Worm (Caenorhabditis elegans) whole organism, mixed stage, embryonic: ENCODE measurements around the gene sand-1.
A peak's percentile ranks its signal among the peaks of the same experiment; 100 is the strongest.

Experiments
- M03D4.4 ChIP-seq: sonication (generic microtip); optimal IDR thresholded peaks from 2 replicates; lab custom pipeline; 2017; ENCODE audit warnings: mild to moderate bottlenecking, missing genetic modification characterization, missing compliant biosample characterization
- bed-3 ChIP-seq: fragments of 200-800 bp; sonication (Bioruptor generic); optimal IDR thresholded peaks from 3 replicates; lab custom pipeline; 2018; ENCODE audit warnings: mild to moderate bottlenecking, missing genetic modification characterization, moderate library complexity, missing compliant biosample characterization
- blmp-1 ChIP-seq: fragments of 150-350 bp; optimal IDR thresholded peaks from 2 replicates; lab custom pipeline; 2014; ENCODE audit warnings: missing biosample characterization, missing genetic modification characterization
- ceh-39 ChIP-seq: fragments of 150-350 bp; optimal IDR thresholded peaks from 2 replicates; lab custom pipeline; 2014; ENCODE audit warnings: missing biosample characterization, missing genetic modification characterization
- ceh-43 ChIP-seq: fragments of 200-800 bp; sonication (Bioruptor generic); optimal IDR thresholded peaks from 2 replicates; lab custom pipeline; 2018; ENCODE audit warnings: mild to moderate bottlenecking, missing genetic modification characterization, moderate library complexity, missing compliant biosample characterization
- ceh-83 ChIP-seq: fragments of 200-800 bp; sonication (Bioruptor generic); optimal IDR thresholded peaks from 2 replicates; lab custom pipeline; 2018; ENCODE audit warnings: mild to moderate bottlenecking, missing genetic modification characterization, missing compliant biosample characterization
- ces-1 ChIP-seq: fragments of 150-350 bp; optimal IDR thresholded peaks from 2 replicates; lab custom pipeline; 2014; ENCODE audit warnings: missing biosample characterization, missing genetic modification reagents, missing genetic modification characterization
- cnd-1 ChIP-seq: fragments of 200-800 bp; sonication (Bioruptor generic); optimal IDR thresholded peaks from 2 replicates; lab custom pipeline; 2018; ENCODE audit warnings: mild to moderate bottlenecking, missing genetic modification characterization, missing compliant biosample characterization
- drap-1 ChIP-seq: fragments of 200-800 bp; sonication (Bioruptor generic); optimal IDR thresholded peaks from 3 replicates; lab custom pipeline; 2018; ENCODE audit warnings: mild to moderate bottlenecking, missing genetic modification characterization, missing compliant biosample characterization
- elt-1 ChIP-seq: sonication (generic microtip); optimal IDR thresholded peaks from 2 replicates; lab custom pipeline; 2017; ENCODE audit warnings: missing genetic modification characterization, mild to moderate bottlenecking, missing compliant biosample characterization, antibody characterized with exemption, moderate library complexity, borderline replicate concordance; ENCODE audit not compliant: insufficient read depth
- elt-3 ChIP-seq: fragments of 150-350 bp; optimal IDR thresholded peaks from 2 replicates; lab custom pipeline; 2014; ENCODE audit warnings: missing biosample characterization, missing genetic modification characterization
- flh-1 ChIP-seq: fragments of 200-800 bp; sonication (Bioruptor generic); optimal IDR thresholded peaks from 2 replicates; lab custom pipeline; 2018; ENCODE audit warnings: mild to moderate bottlenecking, missing genetic modification characterization, moderate library complexity, missing compliant biosample characterization
- ham-2 ChIP-seq: fragments of 200-800 bp; sonication (Bioruptor generic); optimal IDR thresholded peaks from 2 replicates; lab custom pipeline; 2018; ENCODE audit warnings: mild to moderate bottlenecking, missing genetic modification characterization, missing compliant biosample characterization
- hlh-1 ChIP-seq: fragments of 150-350 bp; optimal IDR thresholded peaks from 2 replicates; lab custom pipeline; 2014; ENCODE audit warnings: missing biosample characterization, missing genetic modification reagents, missing genetic modification characterization
- lin-13 ChIP-seq: fragments of 150-350 bp; optimal IDR thresholded peaks from 2 replicates; lab custom pipeline; 2014; ENCODE audit warnings: missing biosample characterization, missing genetic modification characterization
- lsy-2 ChIP-seq: fragments of 150-350 bp; optimal IDR thresholded peaks from 2 replicates; lab custom pipeline; 2014; ENCODE audit warnings: missing biosample characterization, missing genetic modification characterization
- mab-5 ChIP-seq: fragments of 150-350 bp; optimal IDR thresholded peaks from 2 replicates; lab custom pipeline; 2014; ENCODE audit warnings: missing biosample characterization, missing genetic modification characterization
- mep-1 ChIP-seq: fragments of 150-350 bp; optimal IDR thresholded peaks from 2 replicates; lab custom pipeline; 2017; ENCODE audit warnings: missing biosample characterization, missing genetic modification reagents, missing genetic modification characterization, inconsistent platforms
- mls-2 ChIP-seq: sonication (generic microtip); optimal IDR thresholded peaks from 2 replicates; lab custom pipeline; 2016; ENCODE audit warnings: mild to moderate bottlenecking, missing genetic modification characterization, moderate library complexity, missing compliant biosample characterization
- nhr-12 ChIP-seq: fragments of 150-350 bp; optimal IDR thresholded peaks from 2 replicates; lab custom pipeline; 2014; ENCODE audit warnings: missing biosample characterization, missing genetic modification characterization
- nhr-2 ChIP-seq: fragments of 150-350 bp; optimal IDR thresholded peaks from 2 replicates; lab custom pipeline; 2014; ENCODE audit warnings: missing biosample characterization, missing genetic modification characterization
- nhr-237 ChIP-seq: fragments of 150-350 bp; optimal IDR thresholded peaks from 2 replicates; lab custom pipeline; 2014; ENCODE audit warnings: missing biosample characterization, missing genetic modification characterization
- nhr-28 ChIP-seq: fragments of 150-350 bp; optimal IDR thresholded peaks from 2 replicates; lab custom pipeline; 2014; ENCODE audit warnings: missing biosample characterization, missing genetic modification characterization
- nhr-76 ChIP-seq: sonication (generic microtip); optimal IDR thresholded peaks from 2 replicates; lab custom pipeline; 2017; ENCODE audit warnings: missing biosample characterization, missing genetic modification characterization
- pha-4 ChIP-seq: fragments of 150-350 bp; optimal IDR thresholded peaks from 2 replicates; lab custom pipeline; 2018; ENCODE audit warnings: missing biosample characterization, missing genetic modification reagents, missing genetic modification characterization
- sem-2 ChIP-seq: fragments of 200-800 bp; sonication (Bioruptor generic); optimal IDR thresholded peaks from 2 replicates; lab custom pipeline; 2018; ENCODE audit warnings: mild to moderate bottlenecking, missing genetic modification characterization, missing compliant biosample characterization
- snpc-4 ChIP-seq: fragments of 150-350 bp; optimal IDR thresholded peaks from 2 replicates; lab custom pipeline; 2014; ENCODE audit warnings: missing biosample characterization, missing genetic modification characterization
- sptf-1 ChIP-seq: sonication (generic microtip); optimal IDR thresholded peaks from 2 replicates; lab custom pipeline; 2017; ENCODE audit warnings: mild to moderate bottlenecking, missing genetic modification characterization, moderate library complexity, missing compliant biosample characterization
- tbx-8 ChIP-seq: fragments of 200-800 bp; sonication (Bioruptor generic); optimal IDR thresholded peaks from 2 replicates; lab custom pipeline; 2018; ENCODE audit warnings: mild to moderate bottlenecking, missing genetic modification characterization, moderate library complexity, missing compliant biosample characterization
- unc-120 ChIP-seq: sonication (generic microtip); optimal IDR thresholded peaks from 2 replicates; lab custom pipeline; 2017; ENCODE audit warnings: missing genetic modification characterization, missing compliant biosample characterization; ENCODE audit not compliant: poor library complexity, severe bottlenecking
- unc-39 ChIP-seq: fragments of 150-350 bp; optimal IDR thresholded peaks from 2 replicates; lab custom pipeline; 2014; ENCODE audit warnings: missing biosample characterization, missing genetic modification characterization
- unc-62 ChIP-seq: fragments of 150-350 bp; optimal IDR thresholded peaks from 2 replicates; lab custom pipeline; 2014; ENCODE audit warnings: missing biosample characterization, missing genetic modification reagents, missing genetic modification characterization
- zip-8 ChIP-seq: fragments of 150-350 bp; optimal IDR thresholded peaks from 2 replicates; lab custom pipeline; 2014; ENCODE audit warnings: missing biosample characterization, missing genetic modification characterization
- ztf-11 ChIP-seq: fragments of 150-350 bp; optimal IDR thresholded peaks from 2 replicates; lab custom pipeline; 2014; ENCODE audit warnings: missing biosample characterization, missing genetic modification characterization

Gene sand-1

DNA sequence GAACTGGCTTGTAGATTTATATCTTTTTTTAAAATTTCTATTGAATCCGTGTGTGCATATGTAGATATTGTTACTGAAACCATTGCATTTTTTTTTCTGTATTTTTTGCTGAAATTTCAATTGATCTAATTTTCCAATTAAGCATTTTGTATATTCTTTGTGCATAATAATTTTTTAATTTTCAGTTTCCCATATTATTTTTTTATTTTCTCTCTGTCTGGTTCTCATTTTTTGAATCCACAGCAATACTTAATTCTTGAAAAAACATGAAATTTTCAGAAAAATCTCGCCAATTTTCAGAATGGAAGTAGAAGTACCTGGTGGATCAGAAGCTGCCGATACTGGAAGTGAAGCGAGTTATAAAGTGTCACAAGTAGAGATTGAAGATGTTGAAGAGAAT, at the start of gene sand-1:
TSS of gene sand-1 (plus strand) at position 301 of the 400 bp plus-strand sequence.
- TF ChIP-seq elt-3 (tag; lab: Kevin White, UChicago) (no peak), pha-4 (tag; lab: Kevin White, UChicago) (no peak)

DNA sequence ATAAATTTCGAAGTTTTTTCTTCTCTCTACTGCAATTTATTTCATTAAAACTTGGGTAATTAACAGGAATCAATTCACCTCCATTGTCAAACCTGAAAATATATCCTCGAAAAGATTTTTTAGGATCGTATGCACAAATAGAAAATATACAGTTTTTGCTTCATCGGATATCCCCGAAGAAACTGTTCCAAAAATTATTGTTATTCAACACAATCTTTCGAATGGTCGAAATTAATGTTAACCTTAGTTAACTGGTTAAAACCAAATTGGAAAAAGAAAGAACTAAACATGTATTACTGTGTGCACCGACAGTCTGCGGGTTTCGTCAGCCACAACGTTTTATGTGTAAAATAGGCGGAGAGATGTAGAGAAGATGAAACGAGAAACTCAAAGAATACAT, 49.6 kb upstream of the sand-1 start:
- no peak for TF ChIP-seq elt-3 (tag; lab: Kevin White, UChicago)
- no peak for TF ChIP-seq lsy-2
- no peak for TF ChIP-seq drap-1 (GFP tag; lab: Kevin White, UChicago)
- no peak for TF ChIP-seq nhr-2 (tag; lab: Kevin White, UChicago)
- TF ChIP-seq bed-3 (GFP tag; lab: Kevin White, UChicago) = no peak
- TF ChIP-seq nhr-28 (tag; lab: Kevin White, UChicago) = no peak
- TF ChIP-seq nhr-76 (tag; lab: Kevin White, UChicago) = no peak
- TF ChIP-seq blmp-1 = no peak
- no peak for TF ChIP-seq unc-62 (GFP tag; lab: Kevin White, UChicago)
- no peak for TF ChIP-seq lin-13 (tag; lab: Kevin White, UChicago)
- no peak for TF ChIP-seq ceh-83
- no peak for TF ChIP-seq mab-5 (tag; lab: Kevin White, UChicago)
- TF ChIP-seq cnd-1 (tag; lab: Kevin White, UChicago) = no peak
- TF ChIP-seq elt-1 (tag; lab: Kevin White, UChicago) = no peak
- no peak for TF ChIP-seq tbx-8 (GFP tag; lab: Kevin White, UChicago)
- no peak for TF ChIP-seq zip-8
- TF ChIP-seq pha-4 (tag; lab: Kevin White, UChicago) = no peak
- TF ChIP-seq ham-2 (GFP tag; lab: Kevin White, UChicago) = no peak
- no peak for TF ChIP-seq unc-120
- TF ChIP-seq hlh-1 = no peak
- TF ChIP-seq, all 35 proteins: peak for 0

DNA sequence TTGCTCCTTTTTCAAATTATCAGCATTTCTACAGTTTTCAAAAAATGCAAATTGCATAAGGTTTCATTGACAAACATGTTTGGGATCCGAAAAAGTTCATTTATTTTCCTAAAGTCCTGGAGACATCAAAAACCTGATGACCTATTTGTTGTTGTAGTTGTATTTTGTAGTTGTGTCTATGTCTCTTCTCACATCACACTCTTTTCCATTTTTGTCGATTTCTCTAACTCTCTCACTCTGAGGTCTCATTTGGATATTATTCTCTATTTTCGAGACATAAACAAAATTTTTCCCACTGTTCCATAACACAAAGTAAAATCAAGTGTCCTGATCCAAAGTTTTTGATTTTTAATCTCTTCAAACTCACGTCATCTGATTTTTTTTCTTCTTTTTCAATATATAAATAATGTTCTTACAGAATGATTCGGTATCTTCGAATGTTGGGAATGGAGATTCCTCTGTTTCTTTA, 47.8 kb upstream of the sand-1 start, which contains the start of gene slc-46A:
TSS of gene slc-46A (plus strand) at position 419 of the 469 bp plus-strand sequence.
- TF ChIP-seq nhr-12 (tag; lab: Kevin White, UChicago) (no peak), ceh-39 (tag; lab: Kevin White, UChicago) (no peak), unc-120 (no peak), elt-3 (tag; lab: Kevin White, UChicago) (no peak)

DNA sequence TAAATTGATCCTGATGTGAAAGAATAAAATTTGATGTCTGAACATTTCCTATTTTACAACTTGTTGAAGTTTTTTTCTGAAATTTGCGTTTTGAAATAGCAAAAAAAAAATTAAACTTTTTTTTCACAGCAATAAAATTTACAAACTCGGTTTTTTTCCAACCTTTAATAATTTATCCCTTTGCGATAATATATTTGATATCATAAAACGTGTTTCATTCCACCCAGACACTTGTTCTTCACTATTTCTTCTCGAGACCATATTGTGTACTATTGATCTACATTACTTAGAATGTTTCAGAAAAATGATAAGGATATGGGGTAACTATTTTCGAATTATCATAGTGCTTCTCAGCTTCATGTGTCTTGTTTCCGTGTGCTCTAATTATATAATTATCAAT, 40.5 kb upstream of the sand-1 start, which contains the start of gene Y4C6B.4:
TSS of gene Y4C6B.4 (plus strand) at position 301 of the 400 bp plus-strand sequence.
- TF ChIP-seq ceh-83 (no peak), sptf-1 (no peak), ceh-43 (GFP tag; lab: Kevin White, UChicago) (no peak), hlh-1 (no peak), ham-2 (GFP tag; lab: Kevin White, UChicago) (no peak), nhr-76 (tag; lab: Kevin White, UChicago) (no peak)
- TF ChIP-seq, all 35 proteins: peak for 0

DNA sequence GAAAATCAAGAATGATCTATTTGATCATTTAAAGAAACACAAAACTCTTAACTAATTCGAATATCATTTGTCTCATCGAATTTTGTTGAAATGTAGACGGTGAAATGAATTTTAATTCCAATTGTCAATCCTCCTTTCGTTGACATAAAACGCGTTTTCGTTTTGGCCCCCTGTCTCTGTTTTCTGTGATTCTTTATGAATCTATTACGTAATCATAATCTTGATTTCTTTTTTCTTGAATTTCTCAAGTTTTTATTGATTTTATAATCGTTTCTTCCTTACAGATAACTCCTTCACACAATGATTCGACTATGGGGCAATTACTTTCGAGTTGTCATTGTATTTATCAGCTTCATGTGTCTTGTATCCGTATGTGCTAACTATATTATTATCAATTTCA, 34.5 kb upstream of the sand-1 start, which contains the start of gene Y4C6B.3:
TSS of gene Y4C6B.3 (plus strand) at position 301 of the 400 bp plus-strand sequence.
- TF ChIP-seq zip-8 (peak; percentile 65), lsy-2 (no peak)

DNA sequence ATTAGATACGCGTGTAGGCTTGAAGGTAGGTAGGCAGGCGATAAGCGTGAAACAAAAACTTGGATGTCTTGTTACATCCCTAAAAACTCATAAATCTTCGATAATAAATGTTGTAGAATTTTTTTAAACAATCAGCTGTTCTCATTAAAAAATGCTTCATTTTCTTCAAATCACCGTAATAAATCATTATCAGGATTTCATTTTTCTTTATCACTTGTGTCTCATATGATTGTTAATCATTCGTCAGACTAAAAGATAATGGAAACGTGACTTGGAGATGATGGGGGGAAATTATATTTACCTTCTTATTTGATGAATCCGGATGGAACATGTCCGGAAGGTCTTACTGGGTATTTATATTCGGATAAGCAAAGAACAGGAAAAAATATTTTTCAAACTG, 33.2 kb upstream of the sand-1 start:
- TF ChIP-seq snpc-4 = no peak
- no peak for TF ChIP-seq elt-1 (tag; lab: Kevin White, UChicago)
- no peak for TF ChIP-seq ces-1 (GFP tag; lab: Kevin White, UChicago)
- TF ChIP-seq unc-39 (tag; lab: Kevin White, UChicago) = no peak
- no peak for TF ChIP-seq nhr-2 (tag; lab: Kevin White, UChicago)

DNA sequence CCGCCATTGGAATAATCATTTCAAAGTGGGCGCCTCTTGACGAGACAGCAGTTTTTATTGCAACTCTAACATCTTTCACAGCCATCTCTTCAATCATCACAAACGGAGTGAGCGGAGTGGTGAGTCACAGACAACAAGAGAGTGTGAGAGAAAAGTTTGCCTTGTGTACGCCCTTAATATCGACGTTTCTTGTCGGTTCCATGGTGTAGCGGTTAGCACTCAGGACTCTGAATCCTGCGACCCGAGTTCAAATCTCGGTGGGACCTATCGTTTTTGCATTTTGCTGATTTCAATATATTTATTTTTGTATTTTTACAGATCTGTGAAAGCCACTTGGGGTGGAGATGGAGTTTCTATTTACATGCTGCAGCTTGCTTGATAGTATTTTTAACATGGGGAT, 32.1 kb upstream of the sand-1 start:
- TF ChIP-seq unc-62 (GFP tag; lab: Kevin White, UChicago) (no peak), nhr-28 (tag; lab: Kevin White, UChicago) (no peak), mab-5 (tag; lab: Kevin White, UChicago) (no peak), ztf-11 (tag; lab: Kevin White, UChicago) (no peak), snpc-4 (no peak), ceh-39 (tag; lab: Kevin White, UChicago) (no peak), flh-1 (GFP tag; lab: Kevin White, UChicago) (no peak), sem-2 (GFP tag; lab: Kevin White, UChicago) (no peak), elt-1 (tag; lab: Kevin White, UChicago) (no peak), ham-2 (GFP tag; lab: Kevin White, UChicago) (no peak), tbx-8 (GFP tag; lab: Kevin White, UChicago) (no peak), lin-13 (tag; lab: Kevin White, UChicago) (no peak), ceh-83 (peak; percentile 45), bed-3 (GFP tag; lab: Kevin White, UChicago) (peak; percentile 66), M03D4.4 (no peak), lsy-2 (peak; percentile 12), nhr-2 (tag; lab: Kevin White, UChicago) (no peak), cnd-1 (tag; lab: Kevin White, UChicago) (no peak), mep-1 (tag; lab: Kevin White, UChicago) (peak; percentile 20), pha-4 (tag; lab: Kevin White, UChicago) (no peak), ceh-43 (GFP tag; lab: Kevin White, UChicago) (peak; percentile 44), nhr-237 (tag; lab: Kevin White, UChicago) (no peak), ces-1 (GFP tag; lab: Kevin White, UChicago) (no peak), mls-2 (tag; lab: Kevin White, UChicago) (no peak), nhr-12 (tag; lab: Kevin White, UChicago) (peak; percentile 12), drap-1 (GFP tag; lab: Kevin White, UChicago) (no peak), elt-3 (tag; lab: Kevin White, UChicago) (no peak), blmp-1 (no peak), sptf-1 (no peak)
